Worm (Caenorhabditis elegans): Measurements from ENCODE around the gene F59B10.4.

F59B10.4 gene

DNA sequence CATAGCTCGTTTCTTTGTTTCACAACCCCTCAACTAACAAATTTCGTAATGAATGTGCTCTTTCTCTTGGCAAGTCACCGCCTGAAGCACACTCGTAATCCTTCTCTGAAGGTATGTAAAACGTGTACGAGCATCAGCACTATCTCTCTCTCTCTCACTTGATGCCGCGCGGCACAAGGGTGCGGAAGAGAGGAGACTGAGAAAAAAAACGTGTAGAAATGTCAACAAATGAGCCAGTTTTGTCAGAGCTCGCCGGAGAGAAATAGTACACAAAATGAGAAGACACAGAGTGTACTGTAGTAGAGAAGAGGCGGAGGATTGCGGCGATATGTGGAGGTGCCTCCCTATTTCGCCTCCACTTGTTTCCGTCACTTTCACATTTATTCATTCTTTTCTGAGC lies 8.7 kb downstream of the F59B10.4 start, which contains the start of gene F59B10.3:
Gene F59B10.3, plus strand, starts transcription at position 301 of the 400 bp plus-strand sequence.
- TF ChIP-seq F16B12.6 (tag; optimal IDR thresholded peaks at IDR 0.05) (no peak), vab-15 (tag; optimal IDR thresholded peaks at IDR 0.05) (no peak), aly-2 (tag; optimal IDR thresholded peaks at IDR 0.05) (no peak), egl-27 (tag; optimal IDR thresholded peaks at IDR 0.05) (no peak), unc-98 (GFP tag; IDR thresholded peaks at IDR 0.05) (no peak), skn-1 (tag; optimal IDR thresholded peaks at IDR 0.05) (no peak), nhr-20 (tag; optimal IDR thresholded peaks at IDR 0.05) (no peak), elt-2 (tag; optimal IDR thresholded peaks at IDR 0.05) (no peak), C04F5.9 (tag; optimal IDR thresholded peaks at IDR 0.05) (no peak), dsc-1 (tag; optimal IDR thresholded peaks at IDR 0.05) (no peak), mep-1 (tag; optimal IDR thresholded peaks at IDR 0.05) (no peak), nhr-11 (tag; optimal IDR thresholded peaks at IDR 0.05) (no peak), lin-35 (GFP tag; optimal IDR thresholded peaks at IDR 0.05) (no peak)

DNA sequence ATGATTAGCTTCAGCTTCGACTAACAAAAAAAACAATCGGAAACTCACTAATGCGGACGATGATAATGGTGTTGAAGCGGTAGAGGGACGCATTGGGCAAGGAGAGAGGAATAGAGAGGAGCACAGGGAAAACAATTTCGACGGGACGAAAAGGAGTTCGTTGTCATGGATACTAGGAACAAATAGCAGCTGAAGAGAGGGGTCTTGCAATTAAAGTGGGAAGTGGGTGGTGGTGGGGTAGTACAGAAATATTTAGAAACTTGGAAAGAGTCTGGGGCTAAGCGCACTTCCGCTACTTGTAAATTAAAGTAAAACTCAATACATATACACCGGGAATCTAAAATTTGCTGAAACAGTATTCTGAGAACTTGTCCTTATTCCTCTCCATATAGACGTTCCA lies 9.2 kb downstream of the F59B10.4 start, which contains the start of gene F59B10.2:
Gene F59B10.2, minus strand, starts transcription at position 101 of the 400 bp plus-strand sequence.
- no peak for TF ChIP-seq unc-130 (tag; optimal IDR thresholded peaks at IDR 0.05)
- no peak for TF ChIP-seq efl-1 (optimal IDR thresholded peaks at IDR 0.05)
- TF ChIP-seq efl-1 (GFP tag; optimal IDR thresholded peaks at IDR 0.05 in 1 of 2) = peak in 1 of 2 experiments; percentile 52

DNA sequence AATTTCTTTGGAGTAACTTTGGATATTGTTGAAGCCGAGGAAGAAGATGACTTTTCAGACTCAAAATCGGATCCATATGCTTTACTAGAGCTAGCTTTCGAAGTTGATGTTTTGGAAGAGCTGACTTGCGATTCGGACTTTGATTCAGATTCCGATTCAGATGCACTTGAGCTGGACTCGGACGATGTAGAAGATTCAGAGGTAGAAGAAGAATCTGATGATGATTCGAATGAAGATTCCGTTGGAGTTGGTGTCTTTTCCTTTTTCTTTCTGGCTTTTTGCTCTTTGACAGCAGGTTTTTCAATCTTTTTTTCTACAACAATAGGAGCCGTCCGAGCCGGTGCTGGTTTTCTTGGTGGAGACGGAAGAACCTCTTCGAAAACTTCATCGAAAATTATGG lies 11.0 kb downstream of the F59B10.4 start:
- no peak for TF ChIP-seq hpl-2 (GFP tag; optimal IDR thresholded peaks at IDR 0.05)
- TF ChIP-seq ztf-11 (tag; optimal IDR thresholded peaks at IDR 0.05) = no peak
- TF ChIP-seq nhr-19 (GFP tag; conservative IDR thresholded peaks at IDR 0.05) = no peak
- TF ChIP-seq sup-37 (GFP tag; optimal IDR thresholded peaks at IDR 0.05) = no peak
- TF ChIP-seq elt-3 (tag; optimal IDR thresholded peaks at IDR 0.05) = no peak
- no peak for TF ChIP-seq sox-4 (tag; optimal IDR thresholded peaks at IDR 0.05)
- no peak for TF ChIP-seq skn-1 (tag; optimal IDR thresholded peaks at IDR 0.05)
- no peak for TF ChIP-seq unc-30 (tag; optimal IDR thresholded peaks at IDR 0.05)

DNA sequence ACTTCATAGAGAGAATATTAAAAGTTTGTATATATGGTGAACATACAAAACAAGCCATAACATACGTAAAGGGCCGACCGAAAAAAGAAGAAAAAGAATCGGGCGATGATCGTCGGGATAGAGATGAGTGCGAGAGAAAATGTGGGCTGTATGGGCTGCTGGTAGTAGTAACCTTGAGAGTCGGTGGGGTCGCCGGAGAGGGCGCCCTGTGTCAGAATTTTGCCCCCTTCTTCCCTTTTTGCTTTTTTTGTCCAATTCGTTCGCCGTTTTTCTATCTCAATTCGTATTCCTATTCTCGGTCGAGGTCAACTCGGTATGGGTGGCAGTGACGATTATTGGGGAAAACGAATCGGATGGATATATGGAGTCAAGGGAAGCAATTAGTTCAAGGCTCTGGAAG lies 13.0 kb downstream of the F59B10.4 start:
- TF ChIP-seq egl-27 (tag; optimal IDR thresholded peaks at IDR 0.05) (no peak), lin-35 (GFP tag; optimal IDR thresholded peaks at IDR 0.05) (no peak), blmp-1 (tag; optimal IDR thresholded peaks at IDR 0.05) (peak; percentile 41), irx-1 (tag; optimal IDR thresholded peaks at IDR 0.05) (no peak), pax-3 (tag; optimal IDR thresholded peaks at IDR 0.05) (no peak), pqm-1 (tag; optimal IDR thresholded peaks at IDR 0.05) (no peak), sox-4 (tag; optimal IDR thresholded peaks at IDR 0.05) (no peak), sptf-1 (tag; optimal IDR thresholded peaks at IDR 0.05) (no peak), nhr-84 (tag; optimal IDR thresholded peaks at IDR 0.05) (no peak), dpl-1 (GFP tag; optimal IDR thresholded peaks at IDR 0.05) (no peak), unc-30 (tag; optimal IDR thresholded peaks at IDR 0.05) (no peak), nhr-19 (GFP tag; conservative IDR thresholded peaks at IDR 0.05) (no peak), ceh-90 (tag; optimal IDR thresholded peaks at IDR 0.05) (no peak), nhr-28 (tag; optimal IDR thresholded peaks at IDR 0.05) (no peak), unc-98 (GFP tag; IDR thresholded peaks at IDR 0.05) (no peak), nhr-12 (tag; optimal IDR thresholded peaks at IDR 0.05) (no peak), unc-86 (tag; optimal IDR thresholded peaks at IDR 0.05) (no peak), egl-13 (tag; optimal IDR thresholded peaks at IDR 0.05) (no peak), snu-23 (GFP tag; optimal IDR thresholded peaks at IDR 0.05) (peak; percentile 34), ama-1 (optimal IDR thresholded peaks at IDR 0.05) (no peak), nhr-85 (tag) (peak; percentile 36), nhr-20 (tag; optimal IDR thresholded peaks at IDR 0.05) (no peak), lir-3 (tag; optimal IDR thresholded peaks at IDR 0.05; ENCODE audit: poor library complexity) (no peak), efl-1 (optimal IDR thresholded peaks at IDR 0.05) (no peak), efl-1 (GFP tag; optimal IDR thresholded peaks at IDR 0.05 in 1 of 2) (no peak), pag-3 (tag; optimal IDR thresholded peaks at IDR 0.05; ENCODE audit: borderline replicate concordance, insufficient read depth) (no peak), lin-14 (GFP tag; optimal IDR thresholded peaks at IDR 0.05) (peak; percentile 63), hlh-4 (tag; optimal IDR thresholded peaks at IDR 0.05) (no peak), vab-15 (tag; optimal IDR thresholded peaks at IDR 0.05) (no peak), nhr-77 (tag; optimal IDR thresholded peaks at IDR 0.05) (no peak), dsc-1 (tag; optimal IDR thresholded peaks at IDR 0.05) (no peak), mab-9 (GFP tag; IDR thresholded peaks at IDR 0.05) (no peak), mef-2 (tag; optimal IDR thresholded peaks at IDR 0.05) (no peak), elt-2 (tag; optimal IDR thresholded peaks at IDR 0.05) (no peak), nhr-11 (tag; optimal IDR thresholded peaks at IDR 0.05) (no peak)

Data from whole organism, L1 larva.